Comparison of ENCODE assay signal across 1 worm cellular context in genomic region chrII:11103052-11103451, ce11.
TF ChIP-seq lines count a peak whose summit lies in the region.

No protein-coding gene starts in this region.

TF ChIP-seq in whole organism, L1 larva, 84 proteins besides CTCF, POLR2A, EP300 and RAD21 (continued from another document):
- TF ChIP-seq unc-130 (tag; optimal IDR thresholded peaks at IDR 0.05; lab: Kevin White, UChicago), result peak; percentile 75
- peak; percentile 70 for TF ChIP-seq snu-23 (GFP tag; optimal IDR thresholded peaks at IDR 0.05; lab: Kevin White, UChicago)
- no peak for TF ChIP-seq egl-13 (tag; optimal IDR thresholded peaks at IDR 0.05; lab: Kevin White, UChicago)
- TF ChIP-seq tbx-2 (tag; optimal IDR thresholded peaks at IDR 0.05; lab: Kevin White, UChicago), result peak; percentile 22
- peak; percentile 19 for TF ChIP-seq unc-86 (tag; optimal IDR thresholded peaks at IDR 0.05; lab: Kevin White, UChicago)
- no peak for TF ChIP-seq lir-3 (tag; optimal IDR thresholded peaks at IDR 0.05; lab: Kevin White, UChicago; ENCODE audit: poor library complexity)
- TF ChIP-seq nhr-47 (tag; optimal IDR thresholded peaks at IDR 0.05; lab: Kevin White, UChicago), result peak; percentile 51
- no peak for TF ChIP-seq nhr-84 (tag; optimal IDR thresholded peaks at IDR 0.05; lab: Kevin White, UChicago)
- no peak for TF ChIP-seq elt-2 (tag; optimal IDR thresholded peaks at IDR 0.05; lab: Kevin White, UChicago)
- peak; percentile 66 for TF ChIP-seq rnt-1 (tag; optimal IDR thresholded peaks at IDR 0.05; lab: Kevin White, UChicago)
- peak; percentile 94 for TF ChIP-seq lin-14 (GFP tag; optimal IDR thresholded peaks at IDR 0.05; lab: Kevin White, UChicago)
- peak; percentile 80 for TF ChIP-seq nhr-85 (tag; lab: Kevin White, UChicago)
- TF ChIP-seq mdl-1 (tag; optimal IDR thresholded peaks at IDR 0.05; lab: Kevin White, UChicago), result peak in 1 of 2 experiments; percentile 51
- peak; percentile 71 for TF ChIP-seq nhr-71 (tag; optimal IDR thresholded peaks at IDR 0.05; lab: Kevin White, UChicago)
- TF ChIP-seq nhr-19 (GFP tag; conservative IDR thresholded peaks at IDR 0.05; lab: Robert Waterston, UW), result peak; percentile 6; the same call in 1 of the 2 replicates
- TF ChIP-seq fos-1 (tag; optimal IDR thresholded peaks at IDR 0.05; lab: Kevin White, UChicago), result no peak
- TF ChIP-seq efl-1 (optimal IDR thresholded peaks at IDR 0.05; lab: Kevin White, UChicago), result peak; percentile 73 to 74
- TF ChIP-seq efl-1 (GFP tag; optimal IDR thresholded peaks at IDR 0.05 in 1 of 2; lab: Kevin White, UChicago), result peak; percentile 71 to 94
- TF ChIP-seq ceh-82 (tag; optimal IDR thresholded peaks at IDR 0.05; lab: Kevin White, UChicago), result peak in 2 of 3 experiments; percentile 9 to 73
- no peak for TF ChIP-seq zag-1 (tag; optimal IDR thresholded peaks at IDR 0.05; lab: Kevin White, UChicago)
- peak; percentile 23 for TF ChIP-seq pax-3 (tag; optimal IDR thresholded peaks at IDR 0.05; lab: Kevin White, UChicago)
- peak; percentile 38 for TF ChIP-seq swsn-7 (tag; optimal IDR thresholded peaks at IDR 0.05; lab: Kevin White, UChicago)
- TF ChIP-seq dpl-1 (GFP tag; optimal IDR thresholded peaks at IDR 0.05; lab: Kevin White, UChicago), result peak; percentile 58 to 80 (median 73)
- no peak for TF ChIP-seq Y116A8C.19 (tag; optimal IDR thresholded peaks at IDR 0.05; lab: Kevin White, UChicago; ENCODE audit: borderline replicate concordance)
- peak; percentile 82 for TF ChIP-seq mep-1 (tag; optimal IDR thresholded peaks at IDR 0.05; lab: Kevin White, UChicago)
